Worm (Caenorhabditis elegans): ENCODE data around the gene cest-35.1.

Gene cest-35.1

DNA sequence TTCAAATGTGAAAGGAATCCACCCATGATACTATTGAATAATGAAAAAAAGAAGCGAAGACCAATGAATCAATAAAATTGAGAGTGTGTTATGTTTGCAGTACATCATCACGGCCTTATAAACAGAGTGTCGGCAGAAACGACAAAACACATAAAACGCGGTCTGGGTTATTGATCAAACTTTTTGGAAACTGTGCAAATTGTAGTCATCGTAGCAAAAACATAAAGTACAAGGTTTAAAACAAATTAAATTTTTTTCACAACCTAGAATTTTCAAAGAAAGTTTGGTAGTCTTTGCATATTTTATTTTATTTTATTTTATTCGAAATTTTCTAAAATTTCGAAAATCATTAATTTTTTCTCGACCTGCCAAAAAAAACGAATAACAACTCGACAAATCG, at the start of gene cest-35.1:
TSS of gene cest-35.1 (minus strand) at position 101 of the 400 bp plus-strand sequence.
- TF ChIP-seq ces-1 (GFP tag; optimal IDR thresholded peaks at IDR 0.05) (no peak), sptf-1 (tag; optimal IDR thresholded peaks at IDR 0.05) (no peak), dsc-1 (tag; optimal IDR thresholded peaks at IDR 0.05) (no peak), ztf-4 (tag; optimal IDR thresholded peaks at IDR 0.05) (no peak), Y116A8C.19 (tag; optimal IDR thresholded peaks at IDR 0.05; ENCODE audit: borderline replicate concordance) (no peak), mep-1 (tag; optimal IDR thresholded peaks at IDR 0.05) (no peak), lir-3 (tag; optimal IDR thresholded peaks at IDR 0.05; ENCODE audit: poor library complexity) (no peak), dpl-1 (GFP tag; optimal IDR thresholded peaks at IDR 0.05) (no peak)

DNA sequence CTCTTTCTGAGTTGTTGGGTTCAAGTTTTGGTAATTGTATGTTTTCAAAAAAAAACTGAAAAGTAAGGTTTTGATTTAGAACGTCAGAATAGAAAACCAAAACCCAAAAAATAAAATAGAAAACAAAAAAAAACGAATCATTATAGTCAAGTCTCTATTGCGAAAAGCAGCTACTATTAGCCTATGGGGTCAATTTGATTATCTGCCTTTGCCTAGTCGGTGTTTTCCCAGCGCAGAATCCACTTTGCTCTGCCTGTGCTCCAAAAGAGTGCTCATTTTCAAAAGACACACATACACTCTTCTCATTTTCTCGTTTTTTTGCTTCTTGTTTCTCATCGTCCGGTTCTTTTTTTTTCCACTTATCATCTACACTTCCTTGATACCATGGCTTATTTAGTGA, 45.7 kb upstream of the cest-35.1 start:
- TF ChIP-seq elt-3 (tag; optimal IDR thresholded peaks at IDR 0.05) = no peak
- TF ChIP-seq lir-3 (tag; optimal IDR thresholded peaks at IDR 0.05; ENCODE audit: poor library complexity) = no peak
- TF ChIP-seq nhr-84 (tag; optimal IDR thresholded peaks at IDR 0.05) = no peak
- TF ChIP-seq rnt-1 (tag; optimal IDR thresholded peaks at IDR 0.05) = no peak
- TF ChIP-seq elt-2 (tag; optimal IDR thresholded peaks at IDR 0.05) = no peak

DNA sequence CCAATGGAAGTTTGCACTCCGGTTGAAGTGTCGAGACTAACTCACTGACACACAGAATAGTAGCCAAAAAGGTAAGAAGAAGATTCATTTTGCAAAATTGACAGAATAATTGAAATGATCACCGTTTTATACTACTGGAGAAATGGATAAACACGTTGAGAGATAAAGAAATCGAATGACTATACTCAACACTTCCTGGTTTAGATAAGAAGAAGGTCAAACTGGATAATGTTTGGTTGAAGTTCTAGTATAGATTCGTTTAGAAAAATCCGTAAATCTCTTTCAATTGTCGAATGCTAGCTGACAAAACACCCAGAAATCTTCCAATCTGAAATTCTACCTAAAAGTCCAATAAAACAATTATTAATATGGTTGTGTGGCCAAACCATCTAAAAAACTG, 44.3 kb upstream of the cest-35.1 start, which contains the start of gene Y49G5A.1:
TSS of gene Y49G5A.1 (minus strand) at position 101 of the 400 bp plus-strand sequence.
- TF ChIP-seq tlp-1 (tag; optimal IDR thresholded peaks at IDR 0.05) = no peak
- no peak for TF ChIP-seq alr-1 (tag; optimal IDR thresholded peaks at IDR 0.05; ENCODE audit: borderline replicate concordance)
- TF ChIP-seq irx-1 (tag; optimal IDR thresholded peaks at IDR 0.05) = no peak
- TF ChIP-seq sup-37 (GFP tag; optimal IDR thresholded peaks at IDR 0.05) = no peak
- no peak for TF ChIP-seq sptf-1 (tag; optimal IDR thresholded peaks at IDR 0.05)

DNA sequence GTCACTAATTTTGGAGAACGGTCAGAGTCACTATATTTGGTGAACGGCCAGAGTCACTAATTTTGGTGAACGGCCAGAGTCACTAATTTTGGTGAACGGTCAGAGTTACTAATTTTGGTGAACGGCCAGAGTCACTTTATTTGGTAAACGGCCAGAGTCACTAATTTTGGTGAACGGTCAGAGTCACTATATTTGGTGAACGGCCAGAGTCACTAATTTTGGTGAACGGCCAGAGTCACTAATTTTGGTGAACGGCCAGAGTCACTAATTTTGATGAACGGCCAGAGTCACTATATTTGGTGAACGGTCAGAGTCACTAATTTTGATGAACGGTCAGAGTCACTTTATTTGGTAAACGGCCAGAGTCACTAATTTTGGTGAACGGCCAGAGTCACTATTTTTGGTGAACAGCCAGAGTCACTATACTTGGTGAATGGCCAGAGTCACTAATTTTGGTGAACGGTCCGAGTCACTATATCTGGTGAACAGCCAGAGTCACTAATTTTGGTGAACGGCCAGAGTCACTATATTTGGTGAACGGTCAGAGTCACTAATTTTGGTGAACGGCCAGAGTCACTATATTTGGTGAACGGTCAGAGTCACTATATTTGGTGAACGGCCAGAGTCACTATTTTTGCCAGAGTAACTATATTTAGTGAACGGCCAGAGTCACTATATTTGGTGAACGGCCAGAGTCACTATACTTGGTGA, 41.5 kb upstream of the cest-35.1 start:
- TF ChIP-seq ceh-8 (GFP tag; optimal IDR thresholded peaks at IDR 0.05) (peak; percentile 35), ceh-63 (GFP tag; optimal IDR thresholded peaks at IDR 0.05) (peak; percentile 46)

DNA sequence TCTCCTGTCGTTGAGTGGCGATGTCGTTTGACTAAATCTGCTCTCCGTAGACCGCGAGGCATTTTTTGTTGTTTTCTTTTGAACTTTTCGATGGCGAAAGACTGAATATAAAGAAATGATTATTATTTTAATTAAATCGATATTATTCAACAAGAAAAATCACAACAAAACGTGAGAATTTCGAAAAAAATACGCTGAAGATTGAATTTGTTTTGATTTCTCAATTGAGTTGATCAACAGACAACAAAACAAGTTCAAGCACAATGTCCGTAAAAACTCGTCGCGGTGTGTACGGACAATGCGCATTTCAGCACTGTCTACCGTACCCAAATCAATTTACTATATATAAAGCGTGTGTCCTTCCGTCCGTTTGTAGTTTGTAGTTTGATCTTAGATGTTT, 35.1 kb upstream of the cest-35.1 start, which contains the start of gene B0238.9:
TSS of gene B0238.9 (minus strand) at position 101 of the 400 bp plus-strand sequence.
- TF ChIP-seq lsy-2 (tag; optimal IDR thresholded peaks at IDR 0.05) = no peak
- no peak for TF ChIP-seq nhr-12 (tag; optimal IDR thresholded peaks at IDR 0.05)
- no peak for TF ChIP-seq efl-1 (optimal IDR thresholded peaks at IDR 0.05)
- TF ChIP-seq efl-1 (GFP tag; optimal IDR thresholded peaks at IDR 0.05 in 1 of 2) = no peak
- no peak for TF ChIP-seq irx-1 (tag; optimal IDR thresholded peaks at IDR 0.05)
- TF ChIP-seq jun-1 (tag; optimal IDR thresholded peaks at IDR 0.05) = no peak
- TF ChIP-seq sptf-1 (tag; optimal IDR thresholded peaks at IDR 0.05) = no peak
- TF ChIP-seq ztf-11 (tag; optimal IDR thresholded peaks at IDR 0.05) = no peak
- no peak for TF ChIP-seq egl-13 (tag; optimal IDR thresholded peaks at IDR 0.05)

DNA sequence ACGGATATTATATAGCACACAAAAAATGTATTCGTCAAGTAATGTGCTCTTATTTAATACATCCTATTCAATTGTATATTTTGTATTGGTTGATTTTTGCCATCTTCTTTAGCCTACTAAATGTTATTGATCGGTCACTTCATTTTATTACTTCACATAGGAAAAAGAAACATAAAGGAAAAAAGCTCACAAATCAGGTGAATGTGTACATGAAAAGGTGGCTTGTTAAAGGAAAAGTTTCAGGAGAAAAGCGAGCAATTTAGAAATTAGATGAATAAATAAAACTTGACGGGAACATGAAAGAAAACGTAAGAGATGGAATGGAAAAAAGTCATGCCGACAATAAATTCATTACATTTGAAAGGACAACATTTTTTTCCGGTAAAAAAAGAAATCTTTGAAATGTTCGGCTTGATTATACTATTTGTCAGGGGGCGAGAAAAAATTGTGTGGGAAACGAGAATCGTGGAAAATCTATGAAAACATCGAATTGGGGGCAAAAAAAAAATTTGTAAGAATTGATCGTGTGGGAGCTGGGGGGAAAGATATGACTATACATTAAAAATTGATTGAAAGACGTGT, 32.6 kb upstream of the cest-35.1 start:
- no peak for TF ChIP-seq sptf-1 (tag; optimal IDR thresholded peaks at IDR 0.05)
- TF ChIP-seq dsc-1 (tag; optimal IDR thresholded peaks at IDR 0.05) = no peak
- TF ChIP-seq nhr-85 (tag) = peak; percentile 69
- peak; percentile 14 for TF ChIP-seq nhr-90 (tag; optimal IDR thresholded peaks at IDR 0.05; ENCODE audit: poor library complexity)
- TF ChIP-seq efl-1 (optimal IDR thresholded peaks at IDR 0.05) = no peak
- peak in 1 of 2 experiments; percentile 39 for TF ChIP-seq efl-1 (GFP tag; optimal IDR thresholded peaks at IDR 0.05 in 1 of 2)

DNA sequence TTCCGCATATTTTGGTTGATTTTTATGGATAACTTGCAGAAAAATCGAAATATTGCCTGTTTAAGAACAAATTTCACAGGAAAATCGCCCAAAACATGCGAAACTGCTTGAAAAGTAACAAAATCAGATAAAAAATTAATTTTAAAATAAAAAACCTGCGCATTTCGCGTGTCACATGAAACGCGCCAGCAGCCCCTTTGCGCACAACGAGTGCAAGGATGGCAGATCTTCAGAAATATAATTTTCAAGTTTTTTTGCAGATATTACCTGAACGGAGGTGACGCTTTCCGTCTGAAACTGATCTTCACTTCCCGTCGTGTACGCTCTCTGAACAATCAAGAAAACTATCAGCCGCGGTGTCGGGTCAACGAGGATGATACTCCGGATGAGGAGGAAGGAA, 32.0 kb upstream of the cest-35.1 start:
- TF ChIP-seq nhr-71 (tag; optimal IDR thresholded peaks at IDR 0.05) = peak; percentile 80
- TF ChIP-seq nhr-84 (tag; optimal IDR thresholded peaks at IDR 0.05) = no peak
- TF ChIP-seq jun-1 (tag; optimal IDR thresholded peaks at IDR 0.05) = peak; percentile 21
- TF ChIP-seq zip-4 (GFP tag; optimal IDR thresholded peaks at IDR 0.05) = peak; percentile 11
- no peak for TF ChIP-seq ama-1 (optimal IDR thresholded peaks at IDR 0.05)
- no peak for TF ChIP-seq mab-9 (GFP tag; IDR thresholded peaks at IDR 0.05)
- no peak for TF ChIP-seq vab-15 (tag; optimal IDR thresholded peaks at IDR 0.05)
- TF ChIP-seq elt-2 (tag; optimal IDR thresholded peaks at IDR 0.05) = no peak
- no peak for TF ChIP-seq elt-3 (tag; optimal IDR thresholded peaks at IDR 0.05)
- peak; percentile 38 to 61 (median 42) for TF ChIP-seq ceh-82 (tag; optimal IDR thresholded peaks at IDR 0.05)
- TF ChIP-seq snpc-4 (tag; optimal IDR thresholded peaks at IDR 0.05) = peak; percentile 55
- no peak for TF ChIP-seq pag-3 (tag; optimal IDR thresholded peaks at IDR 0.05; ENCODE audit: borderline replicate concordance, insufficient read depth)
- TF ChIP-seq nhr-12 (tag; optimal IDR thresholded peaks at IDR 0.05) = no peak
- TF ChIP-seq nhr-76 (tag; optimal IDR thresholded peaks at IDR 0.05) = no peak
- no peak for TF ChIP-seq nhr-77 (tag; optimal IDR thresholded peaks at IDR 0.05)
- no peak for TF ChIP-seq aly-2 (tag; optimal IDR thresholded peaks at IDR 0.05)

All from whole organism, L1 larva.